Fruit fly (Drosophila melanogaster) whole organism, embryonic: Measurements from ENCODE around the gene Plap.

Source experiments
- ATbp ChIP-seq: fragments of 200-800 bp; sonication (Bioruptor generic); optimal IDR thresholded peaks from 2 replicates; lab custom pipeline; 2017; ENCODE audit warnings: missing biosample characterization, mild to moderate bottlenecking, missing genetic modification characterization, missing genetic modification reagents
- Adf1 ChIP-seq: fragments of 200-800 bp; sonication (Bioruptor generic); IDR thresholded peaks from 2 replicates; pipeline ENCODE4 v1.3.6; 2022; ENCODE audit warnings: missing biosample characterization, missing genetic modification characterization
- Aef1 ChIP-seq: fragments of 200-800 bp; sonication (Bioruptor generic); IDR thresholded peaks from 3 replicates; pipeline ENCODE4 v1.3.6; 2022; ENCODE audit warnings: missing biosample characterization, missing genetic modification characterization
- Asciz ChIP-seq: fragments of 200-800 bp; sonication (Bioruptor generic); optimal IDR thresholded peaks from 2 replicates; lab custom pipeline; 2017; ENCODE audit warnings: missing biosample characterization, mild to moderate bottlenecking, missing genetic modification characterization, missing genetic modification reagents
- CG11093 ChIP-seq: fragments of 200-800 bp; sonication (Bioruptor generic); IDR thresholded peaks from 3 replicates; pipeline ENCODE4 v1.3.6; 2022; ENCODE audit warnings: missing biosample characterization, missing genetic modification characterization
- CG11696 ChIP-seq: fragments of 200-800 bp; sonication (Bioruptor generic); IDR thresholded peaks from 2 replicates; pipeline ENCODE4 v1.3.6; 2022; ENCODE audit warnings: missing biosample characterization, missing genetic modification characterization
- CG12219 ChIP-seq: fragments of 200-800 bp; sonication (Bioruptor generic); optimal IDR thresholded peaks from 3 replicates; lab custom pipeline; 2018; ENCODE audit warnings: missing biosample characterization, mild to moderate bottlenecking, missing genetic modification characterization
- CG13296 ChIP-seq: fragments of 200-800 bp; sonication (Bioruptor generic); optimal IDR thresholded peaks from 3 replicates; lab custom pipeline; 2018; ENCODE audit warnings: missing biosample characterization, mild to moderate bottlenecking, missing genetic modification characterization
- CG15011 ChIP-seq: fragments of 200-800 bp; sonication (Bioruptor generic); optimal IDR thresholded peaks from 3 replicates; lab custom pipeline; 2018; ENCODE audit warnings: missing biosample characterization, mild to moderate bottlenecking, missing genetic modification characterization
- CG16863 ChIP-seq: fragments of 200-800 bp; sonication (Bioruptor generic); optimal IDR thresholded peaks from 3 replicates; lab custom pipeline; 2016; ENCODE audit warnings: missing biosample characterization, missing genetic modification characterization
- CG2199 ChIP-seq: fragments of 200-800 bp; sonication (Bioruptor generic); IDR thresholded peaks from 3 replicates; pipeline ENCODE4 v1.3.6; 2022; ENCODE audit warnings: missing biosample characterization, missing genetic modification characterization
- CG33213 ChIP-seq: fragments of 200-800 bp; sonication (Bioruptor generic); optimal IDR thresholded peaks from 3 replicates; lab custom pipeline; 2016; ENCODE audit warnings: missing biosample characterization, missing genetic modification characterization
- CG5180 ChIP-seq: fragments of 200-800 bp; sonication (Bioruptor generic); optimal IDR thresholded peaks from 3 replicates; lab custom pipeline; 2017; ENCODE audit warnings: missing biosample characterization, missing genetic modification characterization, mild to moderate bottlenecking, moderate library complexity, missing genetic modification reagents
- CG7786 ChIP-seq: fragments of 200-800 bp; sonication (Bioruptor generic); optimal IDR thresholded peaks from 2 replicates; lab custom pipeline; 2016; ENCODE audit warnings: missing biosample characterization, missing genetic modification characterization
- CG7839 ChIP-seq: fragments of 200-800 bp; sonication (Bioruptor generic); optimal IDR thresholded peaks from 3 replicates; lab custom pipeline; 2018; ENCODE audit warnings: missing biosample characterization, mild to moderate bottlenecking, missing genetic modification characterization, moderate library complexity
- CG8765 ChIP-seq: fragments of 200-800 bp; sonication (Bioruptor generic); IDR thresholded peaks from 2 replicates; pipeline ENCODE4 v1.3.6; 2022; ENCODE audit warnings: missing biosample characterization, missing genetic modification characterization
- D19B ChIP-seq: fragments of 200-800 bp; sonication (Bioruptor generic); optimal IDR thresholded peaks from 2 replicates; lab custom pipeline; 2017; ENCODE audit warnings: missing biosample characterization, mild to moderate bottlenecking, missing genetic modification characterization
- Drgx ChIP-seq: fragments of 200-800 bp; sonication (Bioruptor generic); IDR thresholded peaks from 2 replicates; pipeline ENCODE4 v1.3.6; 2022; ENCODE audit warnings: missing biosample characterization, missing genetic modification characterization
- Fer1 ChIP-seq: fragments of 200-800 bp; sonication (Bioruptor generic); optimal IDR thresholded peaks from 2 replicates; lab custom pipeline; 2017; ENCODE audit warnings: missing biosample characterization, mild to moderate bottlenecking, missing genetic modification characterization
- HHEX ChIP-seq: fragments of 200-800 bp; sonication (Bioruptor generic); optimal IDR thresholded peaks from 3 replicates; lab custom pipeline; 2017; ENCODE audit warnings: missing biosample characterization, mild to moderate bottlenecking, missing genetic modification characterization, missing genetic modification reagents
- Hr3 ChIP-seq: fragments of 200-800 bp; sonication (Bioruptor generic); optimal IDR thresholded peaks from 3 replicates; lab custom pipeline; 2016; ENCODE audit warnings: missing biosample characterization, missing genetic modification characterization
- Max ChIP-seq: fragments of 200-800 bp; sonication (Bioruptor generic); optimal IDR thresholded peaks from 2 replicates; lab custom pipeline; 2016; ENCODE audit warnings: missing biosample characterization, mild to moderate bottlenecking, missing genetic modification characterization
- Xrp1 ChIP-seq: fragments of 200-800 bp; sonication (Bioruptor generic); IDR thresholded peaks from 2 replicates; pipeline ENCODE4 v1.3.6; 2022; ENCODE audit warnings: missing biosample characterization, missing genetic modification characterization
- al ChIP-seq: fragments of 200-800 bp; sonication (Bioruptor generic); IDR thresholded peaks from 2 replicates; pipeline ENCODE4 v1.3.6; 2022; ENCODE audit warnings: missing biosample characterization, missing genetic modification characterization
- amos ChIP-seq: fragments of 200-800 bp; sonication (Bioruptor generic); IDR thresholded peaks from 2 replicates; pipeline ENCODE4 v1.3.6; 2022; ENCODE audit warnings: missing biosample characterization, missing genetic modification characterization; ENCODE audit not compliant: partially characterized antibody
- ap ChIP-seq: fragments of 200-800 bp; sonication (Bioruptor generic); IDR thresholded peaks from 2 replicates; pipeline ENCODE4 v1.3.6; 2022; ENCODE audit warnings: missing biosample characterization, missing genetic modification characterization
- chinmo ChIP-seq: fragments of 200-800 bp; sonication (Bioruptor generic); IDR thresholded peaks from 4 replicates; pipeline ENCODE4 v1.3.6; 2022; ENCODE audit warnings: missing biosample characterization, missing genetic modification characterization; ENCODE audit not compliant: partially characterized antibody
- crol ChIP-seq: fragments of 200-800 bp; sonication (Bioruptor generic); IDR thresholded peaks from 2 replicates; pipeline ENCODE4 v1.3.6; 2022; ENCODE audit warnings: missing biosample characterization, missing genetic modification characterization
- da ChIP-seq: fragments of 200-800 bp; sonication (Bioruptor generic); optimal IDR thresholded peaks from 2 replicates; lab custom pipeline; 2016; ENCODE audit warnings: missing biosample characterization, missing genetic modification characterization
- dimm ChIP-seq: fragments of 200-800 bp; sonication (Bioruptor generic); IDR thresholded peaks from 2 replicates; pipeline ENCODE4 v1.3.6; 2022; ENCODE audit warnings: missing biosample characterization, missing genetic modification characterization
- dmrt99B ChIP-seq: fragments of 200-800 bp; sonication (Bioruptor generic); optimal IDR thresholded peaks from 2 replicates; lab custom pipeline; 2018; ENCODE audit warnings: missing biosample characterization, mild to moderate bottlenecking, missing genetic modification characterization, moderate library complexity
- fd64A ChIP-seq: fragments of 200-800 bp; sonication (Bioruptor generic); optimal IDR thresholded peaks from 3 replicates; lab custom pipeline; 2018; ENCODE audit warnings: missing biosample characterization, mild to moderate bottlenecking, missing genetic modification characterization
- fd96Cb ChIP-seq: fragments of 200-800 bp; sonication (Bioruptor generic); optimal IDR thresholded peaks from 2 replicates; lab custom pipeline; 2018; ENCODE audit warnings: missing biosample characterization, mild to moderate bottlenecking, missing genetic modification characterization, moderate library complexity
- fu2 ChIP-seq: fragments of 200-800 bp; sonication (Bioruptor generic); optimal IDR thresholded peaks from 2 replicates; lab custom pipeline; 2016; ENCODE audit warnings: missing biosample characterization, missing genetic modification characterization
- gsb ChIP-seq: fragments of 200-800 bp; sonication (Bioruptor generic); IDR thresholded peaks from 2 replicates; pipeline ENCODE4 v1.3.6; 2022; ENCODE audit warnings: missing biosample characterization, missing genetic modification characterization
- ind ChIP-seq: fragments of 200-800 bp; sonication (Bioruptor generic); optimal IDR thresholded peaks from 3 replicates; lab custom pipeline; 2016; ENCODE audit warnings: missing biosample characterization, missing genetic modification characterization
- inv ChIP-seq: fragments of 200-800 bp; sonication (Bioruptor generic); IDR thresholded peaks from 2 replicates; pipeline ENCODE4 v1.3.6; 2022; ENCODE audit warnings: missing biosample characterization, missing genetic modification characterization; ENCODE audit not compliant: partially characterized antibody
- nau ChIP-seq: fragments of 200-800 bp; sonication (Bioruptor generic); optimal IDR thresholded peaks from 3 replicates; lab custom pipeline; 2017; ENCODE audit warnings: missing biosample characterization, mild to moderate bottlenecking, missing genetic modification characterization, missing genetic modification reagents
- nerfin-2 ChIP-seq: fragments of 200-800 bp; sonication (Bioruptor generic); IDR thresholded peaks from 2 replicates; pipeline ENCODE4 v1.3.6; 2022; ENCODE audit warnings: missing biosample characterization, missing genetic modification characterization; ENCODE audit not compliant: partially characterized antibody
- oc ChIP-seq: fragments of 200-800 bp; sonication (Bioruptor generic); optimal IDR thresholded peaks from 2 replicates; lab custom pipeline; 2018; ENCODE audit warnings: missing biosample characterization, mild to moderate bottlenecking, missing genetic modification characterization, moderate library complexity
- odd ChIP-seq: fragments of 200-800 bp; sonication (Bioruptor generic); optimal IDR thresholded peaks from 2 replicates; lab custom pipeline; 2017; ENCODE audit warnings: missing biosample characterization, mild to moderate bottlenecking, missing genetic modification characterization
- seq ChIP-seq: fragments of 200-800 bp; sonication (Bioruptor generic); IDR thresholded peaks from 2 replicates; pipeline ENCODE4 v1.3.6; 2022; ENCODE audit warnings: missing biosample characterization, missing genetic modification characterization
- sisA ChIP-seq: fragments of 200-800 bp; sonication (Bioruptor generic); IDR thresholded peaks from 2 replicates; pipeline ENCODE4 v1.3.6; 2022; ENCODE audit warnings: missing biosample characterization, missing genetic modification characterization
- slp2 ChIP-seq: fragments of 200-800 bp; sonication (Bioruptor generic); optimal IDR thresholded peaks from 2 replicates; lab custom pipeline; 2016; ENCODE audit warnings: missing biosample characterization, missing genetic modification characterization
- sug ChIP-seq: fragments of 200-800 bp; optimal IDR thresholded peaks from 2 replicates; lab custom pipeline; 2019; ENCODE audit warnings: missing biosample characterization, mild to moderate bottlenecking, missing genetic modification characterization, moderate library complexity
- tap ChIP-seq: fragments of 200-800 bp; optimal IDR thresholded peaks from 3 replicates; lab custom pipeline; 2019; ENCODE audit warnings: missing biosample characterization, mild to moderate bottlenecking, missing genetic modification characterization, moderate library complexity
- tin ChIP-seq: fragments of 200-800 bp; sonication (Bioruptor generic); optimal IDR thresholded peaks from 3 replicates; lab custom pipeline; 2016; ENCODE audit warnings: missing biosample characterization, missing genetic modification characterization
- tio ChIP-seq: fragments of 200-800 bp; sonication (Bioruptor generic); optimal IDR thresholded peaks from 2 replicates; lab custom pipeline; 2017; ENCODE audit warnings: missing biosample characterization, missing genetic modification characterization, inconsistent platforms
- ttk ChIP-seq: fragments of 200-800 bp; sonication (Bioruptor generic); IDR thresholded peaks from 2 replicates; pipeline ENCODE4 v2.1.2; 2022; ENCODE audit warnings: missing biosample characterization, missing genetic modification characterization

The Plap gene

dm6 chr2L:1185642-1186497, 15.7 kb upstream of the Plap start, which contains the start of gene CG5001 (continued):
- peak; percentile 78 for TF ChIP-seq fd96Cb (tag; lab: Kevin White, UChicago)
- TF ChIP-seq Max (GFP tag; lab: Kevin White, UChicago), result peak; percentile 70
- peak; percentile 85 for TF ChIP-seq sug
- TF ChIP-seq fu2 (GFP tag; lab: Kevin White, UChicago), result peak; percentile 33
- TF ChIP-seq CG16863 (GFP tag; lab: Kevin White, UChicago), result peak; percentile 60
- TF ChIP-seq sisA (GFP tag; lab: Robert Waterston, UW), result peak; percentile 84
- TF ChIP-seq Hr3, result peak; percentile 82
- TF ChIP-seq tap, result peak; percentile 91
- TF ChIP-seq tin, result peak; percentile 79
- peak; percentile 82 for TF ChIP-seq al (GFP tag; lab: Robert Waterston, UW)
- TF ChIP-seq da (GFP tag; lab: Kevin White, UChicago), result no peak
- TF ChIP-seq CG2199, result peak; percentile 42; the same call in 1 of the 3 replicates
- TF ChIP-seq fd64A (GFP tag; lab: Kevin White, UChicago), result peak; percentile 50
- TF ChIP-seq CG7839 (tag; lab: Kevin White, UChicago), result peak; percentile 91
- peak; percentile 47 for TF ChIP-seq slp2 (GFP tag; lab: Kevin White, UChicago)
- TF ChIP-seq Adf1 (GFP tag; lab: Robert Waterston, UW), result peak; percentile 61
- TF ChIP-seq Asciz (GFP tag; lab: Kevin White, UChicago), result no peak
- peak; percentile 87 for TF ChIP-seq Fer1 (GFP tag; lab: Kevin White, UChicago)
- TF ChIP-seq inv (GFP tag; lab: Robert Waterston, UW), result peak; percentile 24; the same call in 1 of the 2 replicates
- peak; percentile 55; the same call in 2 of the 3 replicates for TF ChIP-seq CG11093
- peak; percentile 53 for TF ChIP-seq CG7786
- peak; percentile 40; the same call in 1 of the 2 replicates for TF ChIP-seq amos (GFP tag; lab: Robert Waterston, UW)
- TF ChIP-seq nau (GFP tag; lab: Kevin White, UChicago), result no peak
- peak; percentile 85 for TF ChIP-seq Aef1 (GFP tag; lab: Robert Waterston, UW)
- TF ChIP-seq CG12219 (GFP tag; lab: Kevin White, UChicago), result peak; percentile 65
- peak; percentile 98 for TF ChIP-seq D19B (GFP tag; lab: Kevin White, UChicago)
- no peak for TF ChIP-seq CG8765 (GFP tag; lab: Robert Waterston, UW)
- TF ChIP-seq ttk (GFP tag; lab: Robert Waterston, UW), result peak; percentile 84
- TF ChIP-seq ind (GFP tag; lab: Kevin White, UChicago), result peak; percentile 87
- TF ChIP-seq ATbp (GFP tag; lab: Kevin White, UChicago), result peak; percentile 78
- no peak for TF ChIP-seq nerfin-2 (GFP tag; lab: Robert Waterston, UW)
- TF ChIP-seq CG13296 (GFP tag; lab: Kevin White, UChicago), result peak; percentile 88
- TF ChIP-seq chinmo (GFP tag; lab: Robert Waterston, UW), result peak; percentile 96
- no peak for TF ChIP-seq CG15011 (GFP tag; lab: Kevin White, UChicago)
- TF ChIP-seq oc (tag; lab: Kevin White, UChicago), result peak; percentile 82
- TF ChIP-seq Xrp1 (GFP tag; lab: Robert Waterston, UW), result peak; percentile 93
- TF ChIP-seq Drgx (GFP tag; lab: Robert Waterston, UW), result peak; percentile 87
- TF ChIP-seq dimm (GFP tag; lab: Robert Waterston, UW), result peak; percentile 39; the same call in 1 of the 2 replicates
- peak; percentile 85 for TF ChIP-seq HHEX (GFP tag; lab: Kevin White, UChicago)
- no peak for TF ChIP-seq dmrt99B (tag; lab: Kevin White, UChicago)
- TF ChIP-seq tio, result no peak
- TF ChIP-seq odd, result no peak
- TF ChIP-seq CG5180 (GFP tag; lab: Kevin White, UChicago), result peak; percentile 73
- TF ChIP-seq crol, result peak; percentile 83
- TF ChIP-seq CG33213 (GFP tag; lab: Kevin White, UChicago), result peak; percentile 60
- TF ChIP-seq ap (GFP tag; lab: Robert Waterston, UW), result peak; percentile 57
- peak; percentile 77 for TF ChIP-seq CG11696 (GFP tag; lab: Robert Waterston, UW)
- peak; percentile 72 for TF ChIP-seq gsb (GFP tag; lab: Robert Waterston, UW)
- TF ChIP-seq seq (GFP tag; lab: Robert Waterston, UW), result peak; percentile 61
